Fruit fly (Drosophila melanogaster) whole organism, embryonic: ENCODE results near the gene Fkbp59.
A peak's percentile ranks its signal among the peaks of the same experiment; 100 is the strongest.

Experiments used
- CG10267 ChIP-seq: fragments of 200-800 bp; sonication (Bioruptor generic); optimal IDR thresholded peaks from 2 replicates; lab custom pipeline; 2018; ENCODE audit warnings: missing biosample characterization, mild to moderate bottlenecking, missing genetic modification characterization, moderate library complexity
- CG10274 ChIP-seq: fragments of 200-800 bp; sonication (Bioruptor generic); optimal IDR thresholded peaks from 3 replicates; lab custom pipeline; 2017; ENCODE audit warnings: missing biosample characterization, mild to moderate bottlenecking, missing genetic modification characterization
- CG11085 ChIP-seq: fragments of 200-800 bp; sonication (Bioruptor generic); IDR thresholded peaks from 2 replicates; pipeline ENCODE4 v1.3.6; 2022; ENCODE audit warnings: missing biosample characterization, missing genetic modification characterization
- CG11398 ChIP-seq: fragments of 200-800 bp; sonication (Bioruptor generic); optimal IDR thresholded peaks from 2 replicates; lab custom pipeline; 2016; ENCODE audit warnings: missing biosample characterization, missing genetic modification characterization
- CG15601 ChIP-seq: fragments of 200-800 bp; sonication (Bioruptor generic); optimal IDR thresholded peaks from 3 replicates; lab custom pipeline; 2019; ENCODE audit warnings: missing biosample characterization, mild to moderate bottlenecking, missing genetic modification characterization, moderate library complexity
- CG16779 ChIP-seq: fragments of 200-800 bp; sonication (Bioruptor generic); IDR thresholded peaks from 2 replicates; pipeline ENCODE4 v1.3.6; 2022; ENCODE audit warnings: missing biosample characterization, missing genetic modification characterization
- CG18599 ChIP-seq: fragments of 200-800 bp; sonication (Bioruptor generic); optimal IDR thresholded peaks from 3 replicates; lab custom pipeline; 2017; ENCODE audit warnings: missing biosample characterization, missing genetic modification characterization, mild to moderate bottlenecking, moderate library complexity, missing genetic modification reagents
- CG2129 ChIP-seq: fragments of 200-800 bp; sonication (Bioruptor generic); IDR thresholded peaks from 2 replicates; pipeline ENCODE4 v1.3.6; 2022; ENCODE audit warnings: missing biosample characterization, missing genetic modification characterization; ENCODE audit not compliant: partially characterized antibody
- CG2889 ChIP-seq: fragments of 200-800 bp; sonication (Bioruptor generic); IDR thresholded peaks from 3 replicates; pipeline ENCODE4 v1.3.6; 2022; ENCODE audit warnings: missing biosample characterization, missing genetic modification characterization
- CG30020 ChIP-seq: fragments of 200-800 bp; optimal IDR thresholded peaks from 2 replicates; lab custom pipeline; 2019; ENCODE audit warnings: missing biosample characterization, mild to moderate bottlenecking, missing genetic modification characterization, moderate library complexity
- CG33213 ChIP-seq: fragments of 200-800 bp; sonication (Bioruptor generic); optimal IDR thresholded peaks from 3 replicates; lab custom pipeline; 2016; ENCODE audit warnings: missing biosample characterization, missing genetic modification characterization
- CG3407 ChIP-seq: fragments of 200-800 bp; sonication (Bioruptor generic); optimal IDR thresholded peaks from 2 replicates; lab custom pipeline; 2018; ENCODE audit warnings: missing biosample characterization, mild to moderate bottlenecking, missing genetic modification characterization
- CG3995 ChIP-seq: fragments of 200-800 bp; sonication (Bioruptor generic); optimal IDR thresholded peaks from 3 replicates; lab custom pipeline; 2016; ENCODE audit warnings: missing biosample characterization, missing genetic modification characterization
- CG4730 ChIP-seq: fragments of 200-800 bp; sonication (Bioruptor generic); IDR thresholded peaks from 2 replicates; pipeline ENCODE4 v1.3.6; 2022; ENCODE audit warnings: missing biosample characterization, missing genetic modification characterization
- CG6689 ChIP-seq: fragments of 200-800 bp; sonication (Bioruptor generic); IDR thresholded peaks from 2 replicates; pipeline ENCODE4 v1.3.6; 2022; ENCODE audit warnings: missing biosample characterization, missing genetic modification characterization
- CG7556 ChIP-seq: fragments of 200-800 bp; sonication (Bioruptor generic); optimal IDR thresholded peaks from 2 replicates; lab custom pipeline; 2017; ENCODE audit warnings: missing biosample characterization, mild to moderate bottlenecking, missing genetic modification characterization
- CG8089 ChIP-seq: fragments of 200-800 bp; sonication (Bioruptor generic); optimal IDR thresholded peaks from 3 replicates; lab custom pipeline; 2016; ENCODE audit warnings: missing biosample characterization, missing genetic modification characterization
- CG9609 ChIP-seq: fragments of 200-800 bp; sonication (Bioruptor generic); optimal IDR thresholded peaks from 3 replicates; lab custom pipeline; 2016; ENCODE audit warnings: missing biosample characterization, missing genetic modification characterization
- CoRest ChIP-seq: fragments of 200-800 bp; sonication (Bioruptor generic); optimal IDR thresholded peaks from 3 replicates; lab custom pipeline; 2018; ENCODE audit warnings: missing biosample characterization, mild to moderate bottlenecking, missing genetic modification characterization, moderate library complexity
- Dad ChIP-seq: fragments of 200-800 bp; sonication (Bioruptor generic); optimal IDR thresholded peaks from 3 replicates; lab custom pipeline; 2016; ENCODE audit warnings: missing biosample characterization, missing genetic modification characterization
- Doc2 ChIP-seq: fragments of 200-800 bp; sonication (Bioruptor generic); IDR thresholded peaks from 2 replicates; pipeline ENCODE4 v1.3.6; 2022; ENCODE audit warnings: missing biosample characterization, missing genetic modification characterization
- Elba2 ChIP-seq: fragments of 200-800 bp; sonication (Bioruptor generic); optimal IDR thresholded peaks from 3 replicates; lab custom pipeline; 2016; ENCODE audit warnings: missing biosample characterization, missing genetic modification characterization
- Gsc ChIP-seq: fragments of 200-800 bp; sonication (Bioruptor generic); IDR thresholded peaks from 2 replicates; pipeline ENCODE4 v1.3.6; 2022; ENCODE audit warnings: missing biosample characterization, missing genetic modification characterization
- Lhr ChIP-seq: fragments of 200-800 bp; sonication (Bioruptor generic); optimal IDR thresholded peaks from 3 replicates; lab custom pipeline; 2017; ENCODE audit warnings: mild to moderate bottlenecking, missing biosample characterization, missing genetic modification reagents, missing genetic modification characterization
- Taf1 ChIP-seq: fragments of 200-800 bp; sonication (Bioruptor generic); IDR thresholded peaks from 2 replicates; pipeline ENCODE4 v1.3.6; 2022; ENCODE audit warnings: missing biosample characterization, missing genetic modification characterization
- Usf ChIP-seq: fragments of 200-800 bp; sonication (Bioruptor generic); optimal IDR thresholded peaks from 2 replicates; lab custom pipeline; 2017; ENCODE audit warnings: missing genotype, missing biosample characterization, missing genetic modification characterization
- Xbp1 ChIP-seq: fragments of 200-800 bp; sonication (Bioruptor generic); optimal IDR thresholded peaks from 3 replicates; lab custom pipeline; 2016; ENCODE audit warnings: missing biosample characterization, mild to moderate bottlenecking, missing genetic modification characterization
- ab ChIP-seq: fragments of 200-800 bp; sonication (Bioruptor generic); optimal IDR thresholded peaks from 2 replicates; lab custom pipeline; 2016; ENCODE audit warnings: missing biosample characterization, missing genetic modification characterization
- bab2 ChIP-seq: fragments of 200-800 bp; sonication (Bioruptor generic); optimal IDR thresholded peaks from 2 replicates; lab custom pipeline; 2016; ENCODE audit warnings: missing biosample characterization, missing genetic modification characterization
- cas ChIP-seq: fragments of 200-800 bp; sonication (Bioruptor generic); IDR thresholded peaks from 2 replicates; pipeline ENCODE4 v1.3.6; 2022; ENCODE audit warnings: missing biosample characterization, missing genetic modification characterization
- gcm ChIP-seq: fragments of 200-800 bp; sonication (Bioruptor generic); optimal IDR thresholded peaks from 2 replicates; lab custom pipeline; 2019; ENCODE audit warnings: missing biosample characterization, mild to moderate bottlenecking, missing genetic modification characterization, moderate library complexity
- grau ChIP-seq: fragments of 200-800 bp; optimal IDR thresholded peaks from 3 replicates; lab custom pipeline; 2019; ENCODE audit warnings: missing biosample characterization, mild to moderate bottlenecking, missing genetic modification characterization, moderate library complexity
- gt ChIP-seq: fragments of 200-800 bp; sonication (Bioruptor generic); IDR thresholded peaks from 2 replicates; pipeline ENCODE4 v1.3.6; 2022; ENCODE audit warnings: missing biosample characterization, missing genetic modification characterization
- her ChIP-seq: fragments of 200-800 bp; sonication (Bioruptor generic); optimal IDR thresholded peaks from 2 replicates; lab custom pipeline; 2016; ENCODE audit warnings: missing biosample characterization, missing genetic modification characterization
- ind ChIP-seq: fragments of 200-800 bp; sonication (Bioruptor generic); optimal IDR thresholded peaks from 3 replicates; lab custom pipeline; 2016; ENCODE audit warnings: missing biosample characterization, missing genetic modification characterization
- insv ChIP-seq, 2 experiments: fragments of 200-800 bp; sonication (Bioruptor generic); optimal IDR thresholded peaks; 3 replicates each; lab custom pipeline; 2016 to 2018; ENCODE audit warnings: missing biosample characterization in 2 of 2, missing genetic modification characterization in 2 of 2
- knrl ChIP-seq: fragments of 200-800 bp; sonication (Bioruptor generic); IDR thresholded peaks from 3 replicates; pipeline ENCODE4 v1.3.6; 2022; ENCODE audit warnings: missing biosample characterization, missing genetic modification characterization; ENCODE audit not compliant: partially characterized antibody
- luna ChIP-seq: fragments of 200-800 bp; sonication (Bioruptor generic); optimal IDR thresholded peaks from 2 replicates; lab custom pipeline; 2016; ENCODE audit warnings: missing biosample characterization, missing genetic modification characterization
- mirr ChIP-seq: fragments of 200-800 bp; sonication (Bioruptor generic); optimal IDR thresholded peaks from 3 replicates; lab custom pipeline; 2018; ENCODE audit warnings: missing biosample characterization, mild to moderate bottlenecking, missing genetic modification characterization
- pb ChIP-seq: fragments of 200-800 bp; sonication (Bioruptor generic); optimal IDR thresholded peaks from 3 replicates; lab custom pipeline; 2016; ENCODE audit warnings: missing biosample characterization, missing genetic modification characterization
- phol ChIP-seq: fragments of 200-800 bp; sonication (Bioruptor generic); optimal IDR thresholded peaks from 3 replicates; lab custom pipeline; 2018; ENCODE audit warnings: missing biosample characterization, mild to moderate bottlenecking, missing genetic modification characterization, moderate library complexity
- pros ChIP-seq: fragments of 200-800 bp; sonication (Bioruptor generic); optimal IDR thresholded peaks from 3 replicates; lab custom pipeline; 2019; ENCODE audit warnings: missing biosample characterization, mild to moderate bottlenecking, missing genetic modification characterization, moderate library complexity
- psq ChIP-seq: fragments of 200-800 bp; sonication (Bioruptor generic); optimal IDR thresholded peaks from 2 replicates; lab custom pipeline; 2017; ENCODE audit warnings: missing biosample characterization, missing genetic modification characterization
- row ChIP-seq: fragments of 200-800 bp; sonication (Bioruptor generic); IDR thresholded peaks from 3 replicates; pipeline ENCODE4 v1.3.6; 2022; ENCODE audit warnings: missing biosample characterization, missing genetic modification characterization
- slp2 ChIP-seq: fragments of 200-800 bp; sonication (Bioruptor generic); optimal IDR thresholded peaks from 2 replicates; lab custom pipeline; 2016; ENCODE audit warnings: missing biosample characterization, missing genetic modification characterization
- sna ChIP-seq: fragments of 200-800 bp; sonication (Bioruptor generic); IDR thresholded peaks from 2 replicates; pipeline ENCODE4 v1.3.6; 2022; ENCODE audit warnings: missing biosample characterization, missing genetic modification characterization; ENCODE audit not compliant: partially characterized antibody
- so ChIP-seq: fragments of 200-800 bp; sonication (Bioruptor generic); IDR thresholded peaks from 3 replicates; pipeline ENCODE4 v1.3.6; 2022; ENCODE audit warnings: missing biosample characterization, missing genetic modification characterization
- trem ChIP-seq: fragments of 200-800 bp; optimal IDR thresholded peaks from 3 replicates; lab custom pipeline; 2019; ENCODE audit warnings: missing biosample characterization, mild to moderate bottlenecking, missing genetic modification characterization, moderate library complexity
- unc-4 ChIP-seq: fragments of 200-800 bp; sonication (Bioruptor generic); IDR thresholded peaks from 2 replicates; pipeline ENCODE4 v1.3.6; 2022; ENCODE audit warnings: missing biosample characterization, missing genetic modification characterization; ENCODE audit not compliant: partially characterized antibody
- zfh1 ChIP-seq: fragments of 200-800 bp; sonication (Bioruptor generic); IDR thresholded peaks from 3 replicates; pipeline ENCODE4 v1.3.6; 2022; ENCODE audit warnings: missing biosample characterization, missing genetic modification characterization
- zfh2 ChIP-seq: fragments of 200-800 bp; sonication (Bioruptor generic); optimal IDR thresholded peaks from 2 replicates; lab custom pipeline; 2016; ENCODE audit warnings: missing biosample characterization, missing genetic modification characterization

Fkbp59 gene

DNA sequence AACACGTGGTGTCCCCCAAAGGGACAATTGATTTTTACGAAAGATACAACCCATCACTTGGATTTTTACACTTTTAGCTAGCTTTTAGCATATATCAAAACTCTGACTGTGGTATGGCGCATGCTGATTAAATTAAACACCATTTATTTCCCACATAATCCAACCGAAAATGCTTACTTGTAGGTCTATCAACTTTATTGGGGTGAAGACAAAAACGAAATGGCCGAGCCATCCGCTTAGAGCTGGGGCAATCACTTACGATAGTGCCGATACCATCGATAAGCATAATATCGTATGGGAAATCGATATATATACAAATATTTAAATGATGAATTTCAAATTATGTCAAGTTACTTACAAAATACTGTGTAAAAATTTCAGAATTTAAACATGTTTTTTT, 9.5 kb downstream of the Fkbp59 start, which contains the start of gene RpS2 (continued):
- TF ChIP-seq pb (GFP tag; lab: Kevin White, UChicago) (no peak), CG3995 (GFP tag; lab: Kevin White, UChicago) (peak; percentile 39), CG3407 (GFP tag; lab: Kevin White, UChicago) (peak; percentile 24), CG9609 (GFP tag; lab: Kevin White, UChicago) (peak; percentile 19), sna (GFP tag; lab: Robert Waterston, UW) (peak; percentile 98), trem (tag; lab: Kevin White, UChicago) (no peak), row (GFP tag; lab: Robert Waterston, UW) (peak; percentile 83), CG10267 (tag; lab: Kevin White, UChicago) (peak; percentile 65), bab2 (no peak), CG30020 (tag; lab: Kevin White, UChicago) (peak; percentile 22), CG6689 (GFP tag; lab: Robert Waterston, UW) (0 out of 2 replicates have a peak, but pooled peaks have one; percentile 15), CG7556 (GFP tag; lab: Kevin White, UChicago) (no peak), Dad (GFP tag; lab: Kevin White, UChicago) (peak; percentile 5), zfh2 (GFP tag; lab: Kevin White, UChicago) (peak; percentile 11), CG33213 (GFP tag; lab: Kevin White, UChicago) (peak; percentile 39), knrl (GFP tag; lab: Robert Waterston, UW) (peak; percentile 99), psq (GFP tag; lab: Kevin White, UChicago) (no peak), slp2 (GFP tag; lab: Kevin White, UChicago) (no peak), CG8089 (GFP tag; lab: Kevin White, UChicago) (no peak), Xbp1 (GFP tag; lab: Kevin White, UChicago) (peak; percentile 38), CG4730 (no peak), zfh1 (GFP tag; lab: Robert Waterston, UW) (no peak), Doc2 (GFP tag; lab: Robert Waterston, UW) (no peak), Gsc (GFP tag; lab: Robert Waterston, UW) (no peak), CG18599 (GFP tag; lab: Kevin White, UChicago) (no peak), gcm (GFP tag; lab: Kevin White, UChicago) (peak; percentile 53), pros (GFP tag; lab: Kevin White, UChicago) (no peak), CG11085 (no peak), so (GFP tag; lab: Robert Waterston, UW) (no peak), her (GFP tag; lab: Kevin White, UChicago) (peak; percentile 32), CG10274 (GFP tag; lab: Kevin White, UChicago) (no peak), ab (GFP tag; lab: Kevin White, UChicago) (no peak), unc-4 (GFP tag; lab: Robert Waterston, UW) (peak; percentile 99), CG16779 (GFP tag; lab: Robert Waterston, UW) (no peak), CG2889 (no peak; the same call in 2 of the 3 replicates), Taf1 (GFP tag; lab: Robert Waterston, UW) (no peak), CG11398 (peak; percentile 21), CG15601 (tag; lab: Kevin White, UChicago) (peak; percentile 8), cas (GFP tag; lab: Robert Waterston, UW) (peak; percentile 51; the same call in 1 of the 2 replicates), grau (tag; lab: Kevin White, UChicago) (no peak), phol (tag; lab: Kevin White, UChicago) (peak; percentile 96), ind (GFP tag; lab: Kevin White, UChicago) (no peak), CoRest (peak; percentile 30), gt (GFP tag; lab: Robert Waterston, UW) (no peak), Usf (GFP tag; lab: Kevin White, UChicago) (no peak), Lhr (GFP tag; lab: Kevin White, UChicago) (peak; percentile 51), Elba2 (GFP tag; lab: Kevin White, UChicago) (no peak), mirr (GFP tag; lab: Kevin White, UChicago) (peak; percentile 54), luna (no peak), CG2129 (GFP tag; lab: Robert Waterston, UW) (peak; percentile 95), insv (GFP tag; optimal IDR thresholded peaks at IDR 0.05; lab: Kevin White, UChicago) (peak in 1 of 2 experiments; percentile 32)
- TF ChIP-seq, all 482 proteins: peak for 219
